Fruit fly (Drosophila melanogaster): ENCODE data around the gene Taf13.

- TF ChIP-seq N (GFP tag; optimal IDR thresholded peaks at IDR 0.05) (no peak), dl (GFP tag; optimal IDR thresholded peaks at IDR 0.05; ENCODE audit: insufficient read depth in 1 of 2, partially characterized antibody in 2 of 2) (no peak), brk (GFP tag; optimal IDR thresholded peaks at IDR 0.05) (no peak), woc (GFP tag; optimal IDR thresholded peaks at IDR 0.05) (no peak), usp (GFP tag; optimal IDR thresholded peaks at IDR 0.05) (no peak), sv (GFP tag; optimal IDR thresholded peaks at IDR 0.05) (no peak), br (GFP tag; optimal IDR thresholded peaks at IDR 0.05) (no peak), psq (GFP tag; optimal IDR thresholded peaks at IDR 0.05) (no peak), Rel (GFP tag; optimal IDR thresholded peaks at IDR 0.05) (no peak), Rel (tag; optimal IDR thresholded peaks at IDR 0.05) (no peak), GATAd (GFP tag; optimal IDR thresholded peaks at IDR 0.05) (no peak), pan (optimal IDR thresholded peaks at IDR 0.05) (no peak), dsf (GFP tag; optimal IDR thresholded peaks at IDR 0.05; ENCODE audit: borderline replicate concordance) (no peak), OdsH (GFP tag; optimal IDR thresholded peaks at IDR 0.05) (no peak)
Measured at dm6 chr2L:20072095-20072494, 21.6 kb downstream of the Taf13 start, which contains the start of gene CG10730.

All from whole organism, wandering third instar larva.